Fruit fly (Drosophila melanogaster): ENCODE measurements around the gene CG5697.

dm6 chr3R:20984087-20984486, 31.7 kb upstream of the CG5697 start:
- TF ChIP-seq CTCF (optimal IDR thresholded peaks at IDR 0.05) (peak; percentile 80 to 82), CG8478 (optimal IDR thresholded peaks at IDR 0.05) (no peak)
